Fruit fly (Drosophila melanogaster): ENCODE results near the gene CG13887.

CG13887 gene

DNA sequence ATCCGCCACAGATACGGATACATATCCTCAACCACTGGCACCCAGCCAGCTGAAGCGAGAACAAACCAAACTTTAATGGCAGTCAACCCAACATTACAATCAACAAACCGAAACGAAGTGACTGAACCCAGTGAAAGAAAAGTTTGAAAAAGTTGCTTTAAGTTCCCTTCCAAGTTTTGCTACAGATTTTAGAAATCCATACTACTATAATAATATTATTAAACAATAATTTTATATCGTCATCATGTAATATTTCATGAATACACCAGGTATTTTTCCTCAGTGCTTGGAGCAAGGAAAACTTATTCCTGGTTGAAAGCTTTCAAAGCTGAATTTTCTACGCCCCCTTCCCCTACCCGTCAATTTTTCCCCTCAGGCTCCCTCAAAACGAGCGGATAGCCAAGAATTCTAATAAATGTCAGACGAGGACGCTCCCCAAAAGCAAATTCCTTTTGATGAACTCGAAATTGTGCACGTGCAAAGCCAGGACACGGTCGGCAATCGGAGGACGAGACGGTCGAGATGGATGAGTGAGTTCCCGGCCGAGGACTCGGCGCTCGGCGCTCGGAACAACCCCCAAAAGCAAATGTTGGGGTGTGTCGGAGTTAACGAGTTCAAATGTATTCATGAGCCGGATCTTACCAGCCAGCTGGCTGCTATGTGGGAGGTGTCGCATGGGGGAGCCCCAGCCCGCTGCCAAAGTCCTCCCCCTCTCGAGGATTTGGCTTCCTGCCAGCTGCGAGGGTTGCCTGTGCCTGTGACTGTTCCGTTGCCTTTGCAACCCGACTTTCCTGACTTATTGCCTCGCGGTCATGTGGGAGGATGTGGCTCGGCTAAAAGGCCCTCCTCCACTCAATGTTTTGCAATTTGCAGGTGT is 40.5 kb upstream of the CG13887 start (continued):
- TF ChIP-seq Hr51 (GFP tag; optimal IDR thresholded peaks at IDR 0.05): peak in 1 of 2 experiments; percentile 57
- TF ChIP-seq Fer3 (tag; optimal IDR thresholded peaks at IDR 0.05): peak; percentile 69
- TF ChIP-seq al (GFP tag; IDR thresholded peaks at IDR 0.05): no peak
- peak; percentile 23 for TF ChIP-seq CG15696 (tag; optimal IDR thresholded peaks at IDR 0.05)
- TF ChIP-seq CG12071 (GFP tag; optimal IDR thresholded peaks at IDR 0.05): peak; percentile 12
- TF ChIP-seq H15 (GFP tag; IDR thresholded peaks at IDR 0.05): peak; percentile 45; the same call in 1 of the 3 replicates
- TF ChIP-seq CG12942 (GFP tag; optimal IDR thresholded peaks at IDR 0.05): no peak
- TF ChIP-seq Ada2b (GFP tag; IDR thresholded peaks at IDR 0.05): peak; percentile 81
- TF ChIP-seq knrl (GFP tag; IDR thresholded peaks at IDR 0.05; ENCODE audit: partially characterized antibody): no peak
- peak; percentile 50 for TF ChIP-seq Oli (tag; optimal IDR thresholded peaks at IDR 0.05)
- peak; percentile 52 for TF ChIP-seq CG10267 (tag; optimal IDR thresholded peaks at IDR 0.05)
- TF ChIP-seq phol (tag; optimal IDR thresholded peaks at IDR 0.05): peak; percentile 58
- peak; percentile 39 for TF ChIP-seq CG4820 (GFP tag; optimal IDR thresholded peaks at IDR 0.05)
- no peak for TF ChIP-seq Dref (GFP tag; IDR thresholded peaks at IDR 0.05)
- TF ChIP-seq NFAT (GFP tag; IDR thresholded peaks at IDR 0.05): 0 out of 2 replicates have a peak, but pooled peaks have one; percentile 14
- no peak for TF ChIP-seq Dp (GFP tag; optimal IDR thresholded peaks at IDR 0.05)
- peak; percentile 35 for TF ChIP-seq CG10543 (GFP tag; optimal IDR thresholded peaks at IDR 0.05)
- TF ChIP-seq CG13287 (GFP tag; IDR thresholded peaks at IDR 0.05; ENCODE audit: partially characterized antibody): no peak
- no peak for TF ChIP-seq fu2 (GFP tag; optimal IDR thresholded peaks at IDR 0.05)
- TF ChIP-seq CG14710 (tag; optimal IDR thresholded peaks at IDR 0.05): peak; percentile 33
- peak; percentile 56 for TF ChIP-seq CG6689 (GFP tag; IDR thresholded peaks at IDR 0.05)
- no peak for TF ChIP-seq pzg (GFP tag; optimal IDR thresholded peaks at IDR 0.05)
- peak; percentile 82 for TF ChIP-seq HLH3B (GFP tag; IDR thresholded peaks at IDR 0.05)
- TF ChIP-seq Deaf1 (tag; optimal IDR thresholded peaks at IDR 0.05): peak; percentile 86
- peak; percentile 82 for TF ChIP-seq CG11504 (tag; optimal IDR thresholded peaks at IDR 0.05)
- peak; percentile 55 for TF ChIP-seq ssp (GFP tag; IDR thresholded peaks at IDR 0.05)
- TF ChIP-seq nerfin-1 (tag; optimal IDR thresholded peaks at IDR 0.05): peak; percentile 11
- peak; percentile 76 for TF ChIP-seq BtbVII (GFP tag; optimal IDR thresholded peaks at IDR 0.05)
- no peak for TF ChIP-seq eyg (GFP tag; optimal IDR thresholded peaks at IDR 0.05)
- peak; percentile 10 for TF ChIP-seq CG12659 (GFP tag; optimal IDR thresholded peaks at IDR 0.05)
- TF ChIP-seq z (GFP tag; IDR thresholded peaks at IDR 0.05): no peak
- peak; percentile 70 for TF ChIP-seq CG3281 (GFP tag; optimal IDR thresholded peaks at IDR 0.05)
- TF ChIP-seq repo (GFP tag; optimal IDR thresholded peaks at IDR 0.05): no peak
- TF ChIP-seq so (GFP tag; IDR thresholded peaks at IDR 0.05): no peak
- peak; percentile 78 for TF ChIP-seq sob (GFP tag; IDR thresholded peaks at IDR 0.05)
- no peak for TF ChIP-seq vfl (GFP tag; optimal IDR thresholded peaks at IDR 0.05)
- TF ChIP-seq tap (tag; optimal IDR thresholded peaks at IDR 0.05): peak; percentile 50
- TF ChIP-seq Rfx (GFP tag; IDR thresholded peaks at IDR 0.05): peak; percentile 81
- no peak for TF ChIP-seq CG1792 (GFP tag; optimal IDR thresholded peaks at IDR 0.05)
- TF ChIP-seq CG2875 (GFP tag; optimal IDR thresholded peaks at IDR 0.05): peak; percentile 37
- TF ChIP-seq Hand (GFP tag; optimal IDR thresholded peaks at IDR 0.05): no peak
- TF ChIP-seq bcd (GFP tag; optimal IDR thresholded peaks at IDR 0.05): peak; percentile 26
- TF ChIP-seq rib (GFP tag; IDR thresholded peaks at IDR 0.05): no peak
- TF ChIP-seq sima (GFP tag; optimal IDR thresholded peaks at IDR 0.05): no peak
- TF ChIP-seq CG11456 (GFP tag; IDR thresholded peaks at IDR 0.05): 0 out of 3 replicates have a peak, but pooled peaks have one; percentile 11
- peak; percentile 62 for TF ChIP-seq unpg (GFP tag; optimal IDR thresholded peaks at IDR 0.05)
- peak; percentile 21 for TF ChIP-seq CG6654 (GFP tag; optimal IDR thresholded peaks at IDR 0.05)
- TF ChIP-seq CG15601 (tag; optimal IDR thresholded peaks at IDR 0.05): peak; percentile 49
- TF ChIP-seq hth (optimal IDR thresholded peaks at IDR 0.05): no peak
